Worm (Caenorhabditis elegans): ENCODE measurements around the gene mmcm-1.

- TF ChIP-seq him-1 (tag; optimal IDR thresholded peaks at IDR 0.05), result no peak
- TF ChIP-seq W03F9.2 (tag; optimal IDR thresholded peaks at IDR 0.05), result no peak
These were observed 24.3 kb downstream of the mmcm-1 start for ce11 chrIII:3883146-3883545.
